Worm (Caenorhabditis elegans) whole organism, L4 larva: ENCODE data around the gene pst-2.

Experiments used
- cey-2 ChIP-seq: sonication (generic microtip); optimal IDR thresholded peaks from 3 replicates; lab custom pipeline; 2017; ENCODE audit warnings: missing genetic modification characterization, mild to moderate bottlenecking, missing compliant biosample characterization, antibody characterized with exemption, borderline replicate concordance; ENCODE audit not compliant: insufficient read depth
- lin-15B ChIP-seq: fragments of 150-350 bp; sonication (generic microtip); optimal IDR thresholded peaks from 3 replicates; lab custom pipeline; 2014; ENCODE audit warnings: missing biosample characterization, missing genetic modification characterization
- lin-38 ChIP-seq: fragments of 200-800 bp; sonication (Bioruptor generic); IDR thresholded peaks from 2 replicates; pipeline ENCODE4 v1.3.6; 2022; ENCODE audit warnings: missing genetic modification reagents, missing genetic modification characterization, missing compliant biosample characterization
- snpc-4 ChIP-seq: fragments of 150-350 bp; optimal IDR thresholded peaks from 2 replicates; lab custom pipeline; 2014; ENCODE audit warnings: missing biosample characterization, missing genetic modification characterization
- zag-1 ChIP-seq: fragments of 150-350 bp; optimal IDR thresholded peaks from 2 replicates; lab custom pipeline; 2014; ENCODE audit warnings: missing biosample characterization, missing genetic modification characterization

ce11 chrIII:5697963-5698730, 17.9 kb downstream of the pst-2 start, which contains the start of the genes lgg-3 and rgs-5:
- TF ChIP-seq cey-2 (tag; lab: Kevin White, UChicago) (no peak), lin-38 (GFP tag; lab: Robert Waterston, UW) (peak; percentile 39; the same call in 1 of the 2 replicates), zag-1 (tag; lab: Kevin White, UChicago) (no peak), snpc-4 (tag; lab: Kevin White, UChicago) (no peak), lin-15B (tag; lab: Kevin White, UChicago) (no peak)
